Fruit fly (Drosophila melanogaster) S2 (cell line): ENCODE data around the gene Hgsnat.

ENCODE experiments used
- CG8478 ChIP-seq: fragments of >200 bp; optimal IDR thresholded peaks from 2 replicates; lab custom pipeline; 2018
- CTCF ChIP-seq, 2 experiments: fragments of >200 bp; optimal IDR thresholded peaks; 2 replicates each; lab custom pipeline; 2018

- TF ChIP-seq CTCF (optimal IDR thresholded peaks at IDR 0.05; lab: Kevin White, UChicago) (no peak), CG8478 (lab: Kevin White, UChicago) (no peak)
These were observed 47.1 kb downstream of the Hgsnat start for dm6 chrX:4965673-4966072.
